Fruit fly (Drosophila melanogaster) whole organism, embryonic: Measurements from ENCODE around the gene CG3448.

Experiments used
- Asciz ChIP-seq: fragments of 200-800 bp; sonication (Bioruptor generic); optimal IDR thresholded peaks from 2 replicates; lab custom pipeline; 2017; ENCODE audit warnings: missing biosample characterization, mild to moderate bottlenecking, missing genetic modification characterization, missing genetic modification reagents
- Bgb ChIP-seq: fragments of 200-800 bp; sonication (Bioruptor generic); IDR thresholded peaks from 2 replicates; pipeline ENCODE4 v1.3.6; 2022; ENCODE audit warnings: missing biosample characterization, missing genetic modification characterization; ENCODE audit not compliant: partially characterized antibody
- CG11456 ChIP-seq: fragments of 200-800 bp; sonication (Bioruptor generic); IDR thresholded peaks from 3 replicates; pipeline ENCODE4 v1.3.6; 2022; ENCODE audit warnings: missing biosample characterization, missing genetic modification characterization
- CG15479 ChIP-seq: fragments of 200-800 bp; sonication (Bioruptor generic); optimal IDR thresholded peaks from 3 replicates; lab custom pipeline; 2019; ENCODE audit warnings: missing biosample characterization, mild to moderate bottlenecking, missing genetic modification characterization, moderate library complexity
- CG17612 ChIP-seq: fragments of 200-800 bp; sonication (Bioruptor generic); IDR thresholded peaks from 2 replicates; pipeline ENCODE4 v1.3.6; 2022; ENCODE audit warnings: missing biosample characterization, missing genetic modification characterization
- CG2678 ChIP-seq: fragments of 200-800 bp; sonication (Bioruptor generic); optimal IDR thresholded peaks from 3 replicates; lab custom pipeline; 2019; ENCODE audit warnings: missing biosample characterization, mild to moderate bottlenecking, missing genetic modification characterization, moderate library complexity
- CG32532 ChIP-seq: fragments of 200-800 bp; sonication (Bioruptor generic); IDR thresholded peaks from 2 replicates; pipeline ENCODE4 v1.3.6; 2022; ENCODE audit warnings: missing biosample characterization, missing genetic modification characterization
- CG34224 ChIP-seq: fragments of 200-800 bp; sonication (Bioruptor generic); IDR thresholded peaks from 3 replicates; pipeline ENCODE4 v1.3.6; 2022; ENCODE audit warnings: missing biosample characterization, missing genetic modification characterization; ENCODE audit not compliant: partially characterized antibody
- CG3838 ChIP-seq: fragments of 200-800 bp; sonication (Bioruptor generic); optimal IDR thresholded peaks from 3 replicates; lab custom pipeline; 2016; ENCODE audit warnings: missing biosample characterization, missing genetic modification characterization
- CG4820 ChIP-seq: fragments of 200-800 bp; sonication (Bioruptor generic); optimal IDR thresholded peaks from 3 replicates; lab custom pipeline; 2016; ENCODE audit warnings: missing biosample characterization, missing genetic modification characterization
- CG5953 ChIP-seq: fragments of 200-800 bp; sonication (Bioruptor generic); IDR thresholded peaks from 2 replicates; pipeline ENCODE4 v1.3.6; 2022; ENCODE audit warnings: missing biosample characterization, missing genetic modification characterization
- CG6791 ChIP-seq: fragments of 200-800 bp; sonication (Bioruptor generic); IDR thresholded peaks from 3 replicates; pipeline ENCODE4 v1.3.6; 2022; ENCODE audit warnings: missing biosample characterization, missing genetic modification characterization; ENCODE audit not compliant: partially characterized antibody
- CG7745 ChIP-seq: fragments of 200-800 bp; sonication (Bioruptor generic); optimal IDR thresholded peaks from 2 replicates; lab custom pipeline; 2018; ENCODE audit warnings: missing biosample characterization, mild to moderate bottlenecking, missing genetic modification characterization, moderate library complexity
- CG9797 ChIP-seq: fragments of 200-800 bp; sonication (Bioruptor generic); optimal IDR thresholded peaks from 3 replicates; lab custom pipeline; 2018; ENCODE audit warnings: missing biosample characterization, mild to moderate bottlenecking, missing genetic modification characterization
- CTCF ChIP-seq: fragments of 200-800 bp; sonication (Bioruptor generic); optimal IDR thresholded peaks from 2 replicates; lab custom pipeline; 2017; ENCODE audit warnings: missing biosample characterization, mild to moderate bottlenecking, missing genetic modification characterization, moderate library complexity
- CkIIα-i1 ChIP-seq: fragments of 200-800 bp; sonication (Bioruptor generic); IDR thresholded peaks from 2 replicates; pipeline ENCODE4 v1.3.6; 2022; ENCODE audit warnings: missing biosample characterization, missing genetic modification characterization
- CoRest ChIP-seq: fragments of 200-800 bp; sonication (Bioruptor generic); optimal IDR thresholded peaks from 3 replicates; lab custom pipeline; 2018; ENCODE audit warnings: missing biosample characterization, mild to moderate bottlenecking, missing genetic modification characterization, moderate library complexity
- D ChIP-seq, 2 experiments: fragments of 200-800 bp in 1 of 2; fragments of >200 bp in 1 of 2; sonication (Bioruptor generic) in 1 of 2; optimal IDR thresholded peaks; 2 replicates in 1 of 2; 3 replicates in 1 of 2; lab custom pipeline; 2017; ENCODE audit warnings: mild to moderate bottlenecking in 1 of 2, missing biosample characterization in 1 of 2, missing genetic modification characterization in 1 of 2, missing genetic modification reagents in 1 of 2
- Doc3 ChIP-seq: fragments of 200-800 bp; sonication (Bioruptor generic); IDR thresholded peaks from 3 replicates; pipeline ENCODE4 v1.3.6; 2022; ENCODE audit warnings: missing biosample characterization, missing genetic modification characterization; ENCODE audit not compliant: partially characterized antibody
- Drgx ChIP-seq: fragments of 200-800 bp; sonication (Bioruptor generic); IDR thresholded peaks from 2 replicates; pipeline ENCODE4 v1.3.6; 2022; ENCODE audit warnings: missing biosample characterization, missing genetic modification characterization
- Eip74EF ChIP-seq, 2 experiments: fragments of 200-800 bp in 1 of 2; fragments of >200 bp in 1 of 2; sonication (Bioruptor generic) in 1 of 2; optimal IDR thresholded peaks; 2 replicates each; lab custom pipeline; 2017 to 2019; ENCODE audit warnings: missing biosample characterization in 2 of 2, missing genetic modification characterization in 2 of 2, mild to moderate bottlenecking in 1 of 2, moderate library complexity in 1 of 2
- Ets65A ChIP-seq: fragments of 200-800 bp; sonication (Bioruptor generic); peaks from one replicate; lab custom pipeline; 2016; ENCODE audit warnings: missing biosample characterization, missing genetic modification characterization
- Gug ChIP-seq: fragments of 200-800 bp; sonication (Bioruptor generic); IDR thresholded peaks from 4 replicates; pipeline ENCODE4 v1.3.6; 2022; ENCODE audit warnings: missing biosample characterization, missing genetic modification characterization
- H15 ChIP-seq: fragments of 200-800 bp; sonication (Bioruptor generic); IDR thresholded peaks from 3 replicates; pipeline ENCODE4 v1.3.6; 2022; ENCODE audit warnings: missing biosample characterization, missing genetic modification characterization
- H2.0 ChIP-seq: fragments of 200-800 bp; sonication (Bioruptor generic); IDR thresholded peaks from 2 replicates; pipeline ENCODE4 v1.3.6; 2022; ENCODE audit warnings: missing biosample characterization, missing genetic modification characterization
- HLH54F ChIP-seq: fragments of 200-800 bp; sonication (Bioruptor generic); optimal IDR thresholded peaks from 3 replicates; lab custom pipeline; 2016; ENCODE audit warnings: missing biosample characterization, missing genetic modification characterization
- Med ChIP-seq: fragments of 200-800 bp; sonication (Bioruptor generic); peaks from one replicate; lab custom pipeline; 2016; ENCODE audit warnings: missing biosample characterization, missing genetic modification characterization, mild to moderate bottlenecking, inconsistent platforms, moderate library complexity
- NC2β ChIP-seq: fragments of 200-800 bp; sonication (Bioruptor generic); optimal IDR thresholded peaks from 2 replicates; lab custom pipeline; 2016; ENCODE audit warnings: missing biosample characterization, missing genetic modification characterization
- Nf-YC ChIP-seq: fragments of 200-800 bp; optimal IDR thresholded peaks from 3 replicates; lab custom pipeline; 2019; ENCODE audit warnings: missing biosample characterization, mild to moderate bottlenecking, missing genetic modification characterization, moderate library complexity
- amos ChIP-seq: fragments of 200-800 bp; sonication (Bioruptor generic); IDR thresholded peaks from 2 replicates; pipeline ENCODE4 v1.3.6; 2022; ENCODE audit warnings: missing biosample characterization, missing genetic modification characterization; ENCODE audit not compliant: partially characterized antibody
- bsh ChIP-seq, 2 experiments: fragments of 200-800 bp; sonication (Bioruptor generic); optimal IDR thresholded peaks; 2 replicates each; lab custom pipeline; 2017 to 2018; ENCODE audit warnings: mild to moderate bottlenecking in 2 of 2, missing biosample characterization in 2 of 2, missing genetic modification characterization in 2 of 2, moderate library complexity in 1 of 2
- dati ChIP-seq: fragments of 200-800 bp; sonication (Bioruptor generic); IDR thresholded peaks from 2 replicates; pipeline ENCODE4 v1.3.6; 2022; ENCODE audit warnings: missing biosample characterization, missing genetic modification characterization
- eve ChIP-seq, 2 experiments: fragments of >200 bp; optimal IDR thresholded peaks; 2 replicates each; lab custom pipeline; 2017; ENCODE audit warnings: missing biosample characterization in 2 of 2, missing genetic modification characterization in 2 of 2
- inv ChIP-seq: fragments of 200-800 bp; sonication (Bioruptor generic); IDR thresholded peaks from 2 replicates; pipeline ENCODE4 v1.3.6; 2022; ENCODE audit warnings: missing biosample characterization, missing genetic modification characterization; ENCODE audit not compliant: partially characterized antibody
- lmd ChIP-seq: fragments of 200-800 bp; sonication (Bioruptor generic); IDR thresholded peaks from 2 replicates; pipeline ENCODE4 v1.3.6; 2022; ENCODE audit warnings: missing biosample characterization, missing genetic modification characterization
- pan ChIP-seq, 4 experiments: fragments of >200 bp in 3 of 4; fragments of 200-800 bp in 1 of 4; sonication (Bioruptor generic) in 1 of 4; optimal IDR thresholded peaks in 3 of 4; IDR thresholded peaks in 1 of 4; 2 replicates each; pipeline versions ENCODE4 v1.3.6 to Lab custom; 2017 to 2022; ENCODE audit warnings: missing biosample characterization in 2 of 4, missing genetic modification characterization in 2 of 4, mixed read lengths in 1 of 4
- pros ChIP-seq: fragments of 200-800 bp; sonication (Bioruptor generic); optimal IDR thresholded peaks from 3 replicates; lab custom pipeline; 2019; ENCODE audit warnings: missing biosample characterization, mild to moderate bottlenecking, missing genetic modification characterization, moderate library complexity
- ranshi ChIP-seq: fragments of 200-800 bp; sonication (Bioruptor generic); IDR thresholded peaks from 2 replicates; pipeline ENCODE4 v1.3.6; 2022; ENCODE audit warnings: missing biosample characterization, missing genetic modification characterization
- sisA ChIP-seq: fragments of 200-800 bp; sonication (Bioruptor generic); IDR thresholded peaks from 2 replicates; pipeline ENCODE4 v1.3.6; 2022; ENCODE audit warnings: missing biosample characterization, missing genetic modification characterization
- twi ChIP-seq: fragments of 200-800 bp; optimal IDR thresholded peaks from 2 replicates; lab custom pipeline; 2019; ENCODE audit warnings: missing biosample characterization, mild to moderate bottlenecking, missing genetic modification characterization, moderate library complexity
- zen ChIP-seq: fragments of 200-800 bp; sonication (Bioruptor generic); optimal IDR thresholded peaks from 3 replicates; lab custom pipeline; 2018; ENCODE audit warnings: missing biosample characterization, mild to moderate bottlenecking, missing genetic modification characterization, moderate library complexity

Gene CG3448

DNA sequence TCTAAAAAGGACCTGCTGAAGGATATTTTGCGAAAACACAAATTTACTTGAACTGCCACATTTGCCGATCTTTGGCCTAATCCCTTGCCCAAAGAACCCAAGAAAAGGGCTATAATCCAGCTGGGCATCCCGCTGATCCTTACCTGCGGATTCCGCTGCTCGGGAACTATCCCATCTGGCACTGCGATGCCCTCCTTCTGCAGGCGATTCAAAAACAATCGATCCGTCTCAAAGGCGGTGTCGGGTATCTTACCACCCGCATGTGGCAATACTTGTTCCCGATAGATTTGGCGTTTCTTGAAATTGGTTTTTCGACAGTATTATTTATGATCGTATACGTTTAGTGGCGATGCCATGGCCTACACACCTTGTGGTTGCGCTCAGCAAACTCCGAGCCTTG lies 40.0 kb upstream of the CG3448 start (continued):
- no peak for TF ChIP-seq amos (GFP tag; lab: Robert Waterston, UW)
- TF ChIP-seq Drgx (GFP tag; lab: Robert Waterston, UW): no peak
- TF ChIP-seq Doc3 (GFP tag; lab: Robert Waterston, UW): no peak
- no peak for TF ChIP-seq CG5953 (GFP tag; lab: Robert Waterston, UW)
- no peak for TF ChIP-seq CkIIα-i1 (GFP tag; lab: Robert Waterston, UW)
- no peak for TF ChIP-seq Gug (GFP tag; lab: Robert Waterston, UW)
- TF ChIP-seq eve (GFP tag; optimal IDR thresholded peaks at IDR 0.05; lab: Kevin White, UChicago): no peak
- no peak for TF ChIP-seq HLH54F (GFP tag; lab: Kevin White, UChicago)
- TF ChIP-seq CG2678 (tag; lab: Kevin White, UChicago): no peak
- TF ChIP-seq CG15479: peak; percentile 57
- TF ChIP-seq Eip74EF (GFP tag; optimal IDR thresholded peaks at IDR 0.05; lab: Kevin White, UChicago): no peak
- TF ChIP-seq CTCF: no peak
- no peak for TF ChIP-seq CG4820 (GFP tag; lab: Kevin White, UChicago)
- TF ChIP-seq CG3838: no peak
- no peak for TF ChIP-seq Asciz (GFP tag; lab: Kevin White, UChicago)
- peak; percentile 89 for TF ChIP-seq twi (tag; lab: Kevin White, UChicago)
- TF ChIP-seq pros (GFP tag; lab: Kevin White, UChicago): peak; percentile 55
- TF ChIP-seq zen (tag; lab: Kevin White, UChicago): peak; percentile 67
- TF ChIP-seq NC2β: no peak
- TF ChIP-seq D (optimal IDR thresholded peaks at IDR 0.05; lab: Kevin White, UChicago): peak; percentile 7
- TF ChIP-seq D (GFP tag; optimal IDR thresholded peaks at IDR 0.05; lab: Kevin White, UChicago): no peak

DNA sequence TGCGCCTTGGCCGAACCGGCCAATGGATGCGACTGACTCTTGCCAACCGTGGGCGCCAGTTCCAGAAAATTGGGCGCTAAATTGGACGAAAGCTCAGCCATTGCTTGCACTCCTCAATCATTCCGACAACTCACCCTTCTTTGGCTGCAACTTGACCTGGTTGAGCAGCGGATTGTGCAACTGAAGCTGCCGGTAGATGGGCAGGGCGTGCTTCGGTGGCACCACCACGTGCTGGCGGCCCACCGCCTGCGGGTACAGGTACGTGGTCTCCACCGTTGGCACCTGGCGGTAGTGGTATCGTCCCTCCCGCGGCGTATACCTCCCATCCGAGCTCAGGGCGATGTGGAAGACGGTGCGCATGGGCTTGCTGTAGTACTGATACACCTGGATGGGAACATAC lies 39.1 kb upstream of the CG3448 start:
- TF ChIP-seq Ets65A: peak; percentile 77
- no peak for TF ChIP-seq Doc3 (GFP tag; lab: Robert Waterston, UW)
- no peak for TF ChIP-seq CG7745
- no peak for TF ChIP-seq dati (GFP tag; lab: Robert Waterston, UW)
- 0 out of 2 replicates have a peak, but pooled peaks have one; percentile 9 for TF ChIP-seq CG32532 (GFP tag; lab: Robert Waterston, UW)
- TF ChIP-seq sisA (GFP tag; lab: Robert Waterston, UW): no peak
- TF ChIP-seq CG34224: no peak
- no peak for TF ChIP-seq CoRest
- no peak for TF ChIP-seq H2.0 (GFP tag; lab: Robert Waterston, UW)
- TF ChIP-seq Bgb (GFP tag; lab: Robert Waterston, UW): no peak
- no peak for TF ChIP-seq pan (optimal IDR thresholded peaks at IDR 0.05; lab: Kevin White, UChicago)
- TF ChIP-seq pan (GFP tag; optimal IDR thresholded peaks at IDR 0.05 in 1 of 2, IDR thresholded peaks at IDR 0.05 in 1 of 2): no peak
- TF ChIP-seq CG6791: 0 out of 3 replicates have a peak, but pooled peaks have one; percentile 10
- no peak for TF ChIP-seq lmd
- peak; percentile 72 for TF ChIP-seq Med (GFP tag; lab: Kevin White, UChicago)
- 0 out of 2 replicates have a peak, but pooled peaks have one; percentile 16 for TF ChIP-seq inv (GFP tag; lab: Robert Waterston, UW)
- TF ChIP-seq ranshi: no peak
- TF ChIP-seq CG11456 (GFP tag; lab: Robert Waterston, UW): 0 out of 3 replicates have a peak, but pooled peaks have one; percentile 42
- no peak for TF ChIP-seq bsh (GFP tag; optimal IDR thresholded peaks at IDR 0.05; lab: Kevin White, UChicago)
- TF ChIP-seq, all 482 proteins: peak for 6

DNA sequence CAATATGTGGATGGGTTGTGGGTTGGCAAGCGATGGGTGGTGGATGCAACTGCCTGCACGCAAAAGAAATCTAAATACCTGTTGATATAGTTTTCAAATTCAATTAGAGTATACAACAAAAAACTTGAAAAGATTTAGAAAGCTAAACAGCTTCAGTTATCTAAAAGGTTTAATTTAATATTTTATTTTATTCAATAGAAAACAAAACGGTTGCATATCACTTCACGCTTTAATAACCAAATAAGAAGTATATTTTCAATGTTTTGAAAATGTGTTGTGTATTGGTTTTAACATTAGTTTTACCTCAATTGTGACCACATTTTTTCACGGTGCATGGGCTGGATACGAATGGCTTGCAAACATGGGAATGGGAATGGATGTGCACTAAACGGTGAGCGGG lies 38.3 kb upstream of the CG3448 start:
- TF ChIP-seq CG9797 (GFP tag; lab: Kevin White, UChicago) (no peak), Nf-YC (no peak), H15 (GFP tag; lab: Robert Waterston, UW) (no peak), Drgx (GFP tag; lab: Robert Waterston, UW) (peak; percentile 8; the same call in 1 of the 2 replicates), CG17612 (no peak), CG15479 (no peak)
